Fruit fly (Drosophila melanogaster) whole organism, wandering third instar larva: ENCODE measurements around the gene CG9338.

Source experiments
- CrebA ChIP-seq: fragments of 200-800 bp; sonication (Bioruptor generic); optimal IDR thresholded peaks from 2 replicates; lab custom pipeline; 2016; ENCODE audit warnings: missing biosample characterization, mild to moderate bottlenecking, missing genetic modification characterization, borderline replicate concordance
- Mio ChIP-seq: sonication (Bioruptor generic); optimal IDR thresholded peaks from 2 replicates; lab custom pipeline; 2016; ENCODE audit warnings: missing biosample characterization, missing genetic modification characterization
- Rel ChIP-seq, 2 experiments: fragments of 200-800 bp; sonication (Bioruptor generic) in 1 of 2; optimal IDR thresholded peaks; 2 replicates in 1 of 2; 3 replicates in 1 of 2; lab custom pipeline; 2016 to 2019; ENCODE audit warnings: mild to moderate bottlenecking in 2 of 2, missing biosample characterization in 2 of 2, missing genetic modification characterization in 2 of 2, moderate library complexity in 1 of 2
- ey ChIP-seq: fragments of 200-800 bp; sonication (Bioruptor generic); optimal IDR thresholded peaks from 2 replicates; lab custom pipeline; 2016; ENCODE audit warnings: missing biosample characterization, missing genetic modification characterization
- h ChIP-seq: fragments of 200-800 bp; sonication (Bioruptor generic); optimal IDR thresholded peaks from 3 replicates; lab custom pipeline; 2016; ENCODE audit warnings: missing biosample characterization, mild to moderate bottlenecking, missing genetic modification characterization
- psq ChIP-seq: fragments of 200-800 bp; sonication (Bioruptor generic); optimal IDR thresholded peaks from 3 replicates; lab custom pipeline; 2017; ENCODE audit warnings: missing biosample characterization, mild to moderate bottlenecking, missing genetic modification characterization, moderate library complexity
- rgr ChIP-seq: fragments of 200-800 bp; sonication (Bioruptor generic); optimal IDR thresholded peaks from 3 replicates; lab custom pipeline; 2016; ENCODE audit warnings: missing biosample characterization, mild to moderate bottlenecking, missing genetic modification characterization

The CG9338 gene

DNA sequence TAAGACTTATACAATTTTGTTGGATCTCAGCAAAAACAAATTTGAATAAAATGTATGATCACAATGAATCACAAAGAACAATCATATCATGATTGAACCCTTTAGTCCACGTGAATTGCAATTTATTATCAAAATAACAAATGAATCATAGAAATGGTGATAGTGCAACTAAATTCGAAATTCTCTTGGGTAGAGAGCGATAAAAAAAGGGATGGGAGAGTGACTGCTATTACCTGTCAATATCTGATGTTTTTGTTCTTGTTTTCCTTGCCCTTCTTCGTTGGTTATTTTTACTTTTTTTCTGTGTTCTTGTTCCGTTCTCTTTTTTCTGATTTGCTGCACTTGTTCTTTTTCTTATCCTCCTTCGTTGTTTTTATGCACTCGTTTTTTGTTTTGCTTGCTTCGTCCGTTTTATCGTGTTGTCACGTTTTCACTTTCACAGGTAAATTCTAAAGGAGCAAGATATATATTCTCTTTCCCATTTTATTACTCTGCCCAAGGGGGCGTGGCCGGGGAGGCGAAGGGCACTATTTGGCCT, 51.7 kb downstream of the CG9338 start:
- TF ChIP-seq psq (GFP tag; lab: Kevin White, UChicago) (peak; percentile 85), rgr (GFP tag; lab: Kevin White, UChicago) (no peak), Mio (no peak), h (GFP tag; lab: Kevin White, UChicago) (no peak), CrebA (GFP tag; lab: Kevin White, UChicago) (no peak), Rel (GFP tag; optimal IDR thresholded peaks at IDR 0.05; lab: Kevin White, UChicago) (no peak), Rel (tag; optimal IDR thresholded peaks at IDR 0.05; lab: Kevin White, UChicago) (no peak), ey (GFP tag; lab: Kevin White, UChicago) (no peak)
